Fruit fly (Drosophila melanogaster) whole organism, adult: ENCODE results near the gene Mdh2.

ENCODE experiments used
- CG14711 ChIP-seq: fragments of 200-800 bp; sonication (Bioruptor generic); optimal IDR thresholded peaks from 2 replicates; lab custom pipeline; 2018; ENCODE audit warnings: missing biosample characterization, mild to moderate bottlenecking, missing genetic modification characterization, moderate library complexity
- CG1620 ChIP-seq: fragments of 200-800 bp; sonication (Bioruptor generic); optimal IDR thresholded peaks from 2 replicates; lab custom pipeline; 2016; ENCODE audit warnings: missing biosample characterization, missing genetic modification characterization
- CG7101 ChIP-seq: fragments of 200-800 bp; sonication (Bioruptor generic); optimal IDR thresholded peaks from 2 replicates; lab custom pipeline; 2018; ENCODE audit warnings: missing biosample characterization, mild to moderate bottlenecking, missing genetic modification characterization, moderate library complexity
- Crg-1 ChIP-seq: fragments of 200-800 bp; sonication (Bioruptor generic); optimal IDR thresholded peaks from 2 replicates; lab custom pipeline; 2016; ENCODE audit warnings: missing biosample characterization, missing genetic modification characterization
- Hr96 ChIP-seq: fragments of 200-800 bp; sonication (Bioruptor generic); optimal IDR thresholded peaks from 2 replicates; lab custom pipeline; 2016; ENCODE audit warnings: missing biosample characterization, missing genetic modification characterization
- Mnt ChIP-seq: fragments of 200-800 bp; sonication (Bioruptor generic); optimal IDR thresholded peaks from 2 replicates; lab custom pipeline; 2016; ENCODE audit warnings: missing biosample characterization, mild to moderate bottlenecking, missing genetic modification characterization
- bab1 ChIP-seq: fragments of 200-800 bp; sonication (Bioruptor generic); optimal IDR thresholded peaks from 3 replicates; lab custom pipeline; 2019; ENCODE audit warnings: missing biosample characterization, mild to moderate bottlenecking, missing genetic modification characterization, moderate library complexity
- cic ChIP-seq: fragments of 200-800 bp; sonication (Bioruptor generic); optimal IDR thresholded peaks from 2 replicates; lab custom pipeline; 2017; ENCODE audit warnings: missing biosample characterization, mild to moderate bottlenecking, missing genetic modification characterization, moderate library complexity
- kay ChIP-seq: fragments of 200-800 bp; sonication (Bioruptor generic); peaks from one replicate; lab custom pipeline; 2016; ENCODE audit warnings: missing biosample characterization, missing genetic modification characterization, borderline replicate concordance
- ovo ChIP-seq: fragments of 200-800 bp; sonication (Bioruptor generic); optimal IDR thresholded peaks from 2 replicates; lab custom pipeline; 2016; ENCODE audit warnings: missing biosample characterization, missing genetic modification characterization
- pad ChIP-seq: fragments of 200-800 bp; sonication (Bioruptor generic); optimal IDR thresholded peaks from 3 replicates; lab custom pipeline; 2017; ENCODE audit warnings: missing biosample characterization, missing genetic modification characterization, mild to moderate bottlenecking, moderate library complexity, missing genetic modification reagents
- toe ChIP-seq: fragments of 200-800 bp; sonication (Bioruptor generic); optimal IDR thresholded peaks from 2 replicates; lab custom pipeline; 2016; ENCODE audit warnings: missing biosample characterization, missing genetic modification characterization

DNA sequence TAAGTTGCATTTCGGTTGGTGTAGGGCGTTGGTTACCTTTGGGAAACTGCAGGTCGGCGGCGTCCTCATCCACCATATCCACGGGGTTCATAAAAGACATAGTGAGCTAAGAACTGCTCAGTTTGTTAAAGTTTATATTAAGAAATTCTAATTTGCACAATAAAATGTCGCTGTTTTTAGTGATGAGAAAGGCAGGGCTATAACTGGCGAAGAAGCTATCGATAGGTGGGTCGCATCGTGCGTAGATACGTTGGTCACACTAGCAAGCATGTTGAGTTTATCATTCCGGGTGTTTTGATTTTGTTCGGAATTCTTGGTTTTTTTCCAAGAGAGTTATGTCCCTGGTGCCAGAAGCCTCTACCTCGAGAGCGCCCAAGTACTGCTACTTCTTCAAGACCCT is 29.1 kb downstream of the Mdh2 start, which contains the start of the genes Ada2a, Polr2D, Tgs1 and moi:
- no peak for TF ChIP-seq CG1620
- TF ChIP-seq Hr96 (GFP tag; lab: Kevin White, UChicago) = no peak
- TF ChIP-seq toe (GFP tag; lab: Kevin White, UChicago) = no peak
- no peak for TF ChIP-seq Crg-1 (GFP tag; lab: Kevin White, UChicago)
- TF ChIP-seq CG7101 (tag; lab: Kevin White, UChicago) = no peak
- no peak for TF ChIP-seq kay (GFP tag; lab: Kevin White, UChicago)
- TF ChIP-seq cic (GFP tag; lab: Kevin White, UChicago) = no peak
- TF ChIP-seq Mnt (GFP tag; lab: Kevin White, UChicago) = peak; percentile 21
- TF ChIP-seq pad (GFP tag; lab: Kevin White, UChicago) = no peak
- TF ChIP-seq ovo (GFP tag; lab: Kevin White, UChicago) = no peak
- peak; percentile 57 for TF ChIP-seq bab1 (GFP tag; lab: Kevin White, UChicago)
- no peak for TF ChIP-seq CG14711
